Worm (Caenorhabditis elegans) whole organism, young adult: ENCODE measurements around the gene W05H9.4.
A peak's percentile ranks its signal among the peaks of the same experiment; 100 is the strongest.

Experiments
- C17E4.6 ChIP-seq: fragments of 200-800 bp; sonication (Bioruptor generic); IDR thresholded peaks from 2 replicates; pipeline ENCODE4 v1.3.6; 2022; ENCODE audit warnings: missing genetic modification reagents, missing genetic modification characterization, missing compliant biosample characterization
- F23B12.7 ChIP-seq: sonication (generic microtip); optimal IDR thresholded peaks from 2 replicates; lab custom pipeline; 2017; ENCODE audit warnings: missing genetic modification characterization, mild to moderate bottlenecking, missing compliant biosample characterization, antibody characterized with exemption, moderate library complexity; ENCODE audit not compliant: insufficient read depth
- F37B4.10 ChIP-seq: fragments of 200-800 bp; sonication (Bioruptor generic); IDR thresholded peaks from 2 replicates; pipeline ENCODE4 v1.3.6; 2022; ENCODE audit warnings: missing genetic modification characterization, missing compliant biosample characterization
- F39B2.1 ChIP-seq: fragments of 200-800 bp; sonication (Bioruptor generic); IDR thresholded peaks from 2 replicates; pipeline ENCODE4 v1.3.6; 2022; ENCODE audit warnings: missing genetic modification reagents, missing genetic modification characterization, missing compliant biosample characterization
- F57A8.1 ChIP-seq: fragments of 200-800 bp; sonication (Bioruptor generic); optimal IDR thresholded peaks from 2 replicates; lab custom pipeline; 2018; ENCODE audit warnings: mild to moderate bottlenecking, missing genetic modification characterization, moderate library complexity, missing compliant biosample characterization
- F57C9.4 ChIP-seq: sonication (generic microtip); optimal IDR thresholded peaks from 2 replicates; lab custom pipeline; 2017; ENCODE audit warnings: mild to moderate bottlenecking, missing genetic modification characterization, missing compliant biosample characterization
- T26A5.8 ChIP-seq: sonication (generic microtip); optimal IDR thresholded peaks from 2 replicates; lab custom pipeline; 2016; ENCODE audit warnings: missing genetic modification characterization, missing compliant biosample characterization
- Y53F4B.3 ChIP-seq: fragments of 200-800 bp; sonication (Bioruptor generic); IDR thresholded peaks from 2 replicates; pipeline ENCODE4 v1.3.6; 2022; ENCODE audit warnings: missing genetic modification reagents, missing genetic modification characterization, missing compliant biosample characterization
- Y56A3A.18 ChIP-seq: fragments of 200-800 bp; sonication (Bioruptor generic); IDR thresholded peaks from 2 replicates; pipeline ENCODE4 v1.3.6; 2022; ENCODE audit warnings: missing genetic modification reagents, missing genetic modification characterization, missing compliant biosample characterization
- Y67H2A.10 ChIP-seq: fragments of 200-800 bp; sonication (Bioruptor generic); conservative IDR thresholded peaks from 2 replicates; pipeline ENCODE4 v1.3.6; 2022; ENCODE audit warnings: missing genetic modification reagents, missing genetic modification characterization, missing compliant biosample characterization
- Y79H2A.3 ChIP-seq: fragments of 200-800 bp; sonication (Bioruptor generic); conservative IDR thresholded peaks from 2 replicates; pipeline ENCODE4 v1.3.6; 2022; ENCODE audit warnings: missing genetic modification reagents, missing genetic modification characterization, missing compliant biosample characterization
- akir-1 ChIP-seq: fragments of 200-800 bp; sonication (Bioruptor generic); optimal IDR thresholded peaks from 2 replicates; lab custom pipeline; 2018; ENCODE audit warnings: mild to moderate bottlenecking, missing genetic modification characterization, moderate library complexity, missing compliant biosample characterization
- aptf-2 ChIP-seq: fragments of 200-800 bp; sonication (Bioruptor generic); conservative IDR thresholded peaks from 2 replicates; pipeline ENCODE4 v1.3.6; 2022; ENCODE audit warnings: missing genetic modification reagents, missing genetic modification characterization, missing compliant biosample characterization
- aptf-3 ChIP-seq: fragments of 200-800 bp; sonication (Bioruptor generic); IDR thresholded peaks from 2 replicates; pipeline ENCODE4 v1.3.6; 2022; ENCODE audit warnings: missing genetic modification characterization, missing compliant biosample characterization
- atf-7 ChIP-seq: sonication (generic microtip); optimal IDR thresholded peaks from 2 replicates; lab custom pipeline; 2017; ENCODE audit warnings: mild to moderate bottlenecking, missing genetic modification characterization, missing compliant biosample characterization
- attf-3 ChIP-seq: fragments of 200-800 bp; sonication (Bioruptor generic); conservative IDR thresholded peaks from 2 replicates; pipeline ENCODE4 v1.3.6; 2022; ENCODE audit warnings: missing genetic modification reagents, missing genetic modification characterization, missing compliant biosample characterization
- attf-5 ChIP-seq: fragments of 200-800 bp; sonication (Bioruptor generic); optimal IDR thresholded peaks from 2 replicates; lab custom pipeline; 2018; ENCODE audit warnings: mild to moderate bottlenecking, missing genetic modification characterization, missing compliant biosample characterization
- attf-6 ChIP-seq: fragments of 200-800 bp; sonication (Bioruptor generic); IDR thresholded peaks from 2 replicates; pipeline ENCODE4 v1.3.6; 2022; ENCODE audit warnings: missing genetic modification reagents, missing genetic modification characterization, missing compliant biosample characterization
- cebp-1 ChIP-seq, 2 experiments: fragments of 200-800 bp in 1 of 2; sonication (Bioruptor generic) in 1 of 2; sonication (generic microtip) in 1 of 2; IDR thresholded peaks in 1 of 2; optimal IDR thresholded peaks in 1 of 2; 2 replicates each; pipeline versions ENCODE4 v1.3.6 to Lab custom; 2017 to 2022; ENCODE audit warnings: missing compliant biosample characterization in 2 of 2, missing genetic modification characterization in 2 of 2, mild to moderate bottlenecking in 1 of 2, missing genetic modification reagents in 1 of 2, moderate library complexity in 1 of 2
- cebp-2 ChIP-seq: fragments of 200-800 bp; sonication (Bioruptor generic); IDR thresholded peaks from 2 replicates; pipeline ENCODE4 v1.3.6; 2022; ENCODE audit warnings: missing genetic modification characterization, missing compliant biosample characterization
- ceh-58 ChIP-seq: fragments of 200-800 bp; sonication (Bioruptor generic); IDR thresholded peaks from 2 replicates; pipeline ENCODE4 v1.3.6; 2022; ENCODE audit warnings: missing genetic modification characterization, missing compliant biosample characterization
- ceh-91 ChIP-seq: fragments of 200-800 bp; sonication (Bioruptor generic); IDR thresholded peaks from 2 replicates; pipeline ENCODE4 v1.3.6; 2022; ENCODE audit warnings: missing genetic modification reagents, missing genetic modification characterization, missing compliant biosample characterization
- dpff-1 ChIP-seq: sonication (generic microtip); optimal IDR thresholded peaks from 2 replicates; lab custom pipeline; 2017; ENCODE audit warnings: mild to moderate bottlenecking, missing genetic modification characterization, missing compliant biosample characterization
- egl-44 ChIP-seq: fragments of 200-800 bp; sonication (Bioruptor generic); IDR thresholded peaks from 2 replicates; pipeline ENCODE4 v1.3.6; 2022; ENCODE audit warnings: missing genetic modification reagents, missing genetic modification characterization, missing compliant biosample characterization
- gei-17 ChIP-seq: fragments of 200-800 bp; sonication (Bioruptor generic); optimal IDR thresholded peaks from 2 replicates; lab custom pipeline; 2018; ENCODE audit warnings: mild to moderate bottlenecking, missing genetic modification characterization, missing compliant biosample characterization
- hlh-26 ChIP-seq: fragments of 200-800 bp; sonication (Bioruptor generic); conservative IDR thresholded peaks from 2 replicates; pipeline ENCODE4 v1.3.6; 2022; ENCODE audit warnings: missing genetic modification reagents, missing genetic modification characterization, missing compliant biosample characterization
- hmg-1.2 ChIP-seq: fragments of 200-800 bp; sonication (Bioruptor generic); IDR thresholded peaks from 2 replicates; pipeline ENCODE4 v1.3.6; 2022; ENCODE audit warnings: missing genetic modification reagents, missing genetic modification characterization, missing compliant biosample characterization
- hrde-1 ChIP-seq: sonication (generic microtip); optimal IDR thresholded peaks from 2 replicates; lab custom pipeline; 2016; ENCODE audit warnings: missing genetic modification characterization, mild to moderate bottlenecking, missing compliant biosample characterization, moderate library complexity, missing genotype, missing genetic modification reagents, borderline replicate concordance
- hsf-1 ChIP-seq: fragments of 200-800 bp; sonication (Bioruptor generic); IDR thresholded peaks from 2 replicates; pipeline ENCODE4 v1.3.6; 2022; ENCODE audit warnings: missing genetic modification reagents, missing genetic modification characterization, missing compliant biosample characterization
- lin-26 ChIP-seq: fragments of 200-800 bp; sonication (Bioruptor generic); IDR thresholded peaks from 2 replicates; pipeline ENCODE4 v1.3.6; 2022; ENCODE audit warnings: missing genetic modification reagents, missing genetic modification characterization, missing compliant biosample characterization
- lin-54 ChIP-seq: fragments of 200-800 bp; sonication (Bioruptor generic); optimal IDR thresholded peaks from 2 replicates; lab custom pipeline; 2018; ENCODE audit warnings: mild to moderate bottlenecking, missing genetic modification characterization, missing compliant biosample characterization
- lir-1 ChIP-seq: fragments of 200-800 bp; sonication (Bioruptor generic); conservative IDR thresholded peaks from 2 replicates; pipeline ENCODE4 v1.3.6; 2022; ENCODE audit warnings: missing genetic modification reagents, missing genetic modification characterization, missing compliant biosample characterization
- madf-10 ChIP-seq: sonication (generic microtip); optimal IDR thresholded peaks from 2 replicates; lab custom pipeline; 2016; ENCODE audit warnings: mild to moderate bottlenecking, missing genetic modification characterization, missing compliant biosample characterization
- madf-6 ChIP-seq: fragments of 200-800 bp; sonication (Bioruptor generic); IDR thresholded peaks from 2 replicates; pipeline ENCODE4 v1.3.6; 2022; ENCODE audit warnings: missing genetic modification reagents, missing genetic modification characterization, missing compliant biosample characterization
- mel-28 ChIP-seq: sonication (generic microtip); optimal IDR thresholded peaks from 2 replicates; lab custom pipeline; 2016; ENCODE audit warnings: borderline replicate concordance, mild to moderate bottlenecking, missing genetic modification characterization, missing compliant biosample characterization
- mes-4 ChIP-seq: sonication (generic microtip); optimal IDR thresholded peaks from 2 replicates; lab custom pipeline; 2016; ENCODE audit warnings: missing genotype, missing genetic modification characterization, missing compliant biosample characterization
- nfya-1 ChIP-seq: sonication (generic microtip); optimal IDR thresholded peaks from 2 replicates; lab custom pipeline; 2017; ENCODE audit warnings: antibody characterized with exemption, missing compliant biosample characterization, missing genetic modification characterization, borderline replicate concordance; ENCODE audit not compliant: insufficient read depth
- nfya-2 ChIP-seq: fragments of 200-800 bp; sonication (Bioruptor generic); IDR thresholded peaks from 2 replicates; pipeline ENCODE4 v1.3.6; 2022; ENCODE audit warnings: missing genetic modification reagents, missing genetic modification characterization, missing compliant biosample characterization
- nhr-120 ChIP-seq: fragments of 200-800 bp; sonication (Bioruptor generic); IDR thresholded peaks from 2 replicates; pipeline ENCODE4 v1.3.6; 2022; ENCODE audit warnings: missing genetic modification characterization, missing compliant biosample characterization
- nhr-80 ChIP-seq: sonication (generic microtip); optimal IDR thresholded peaks from 2 replicates; lab custom pipeline; 2016; ENCODE audit warnings: missing genetic modification characterization, missing compliant biosample characterization
- sdz-38 ChIP-seq: sonication (generic microtip); optimal IDR thresholded peaks from 2 replicates; lab custom pipeline; 2016; ENCODE audit warnings: missing genotype, missing genetic modification characterization, missing compliant biosample characterization
- sea-2 ChIP-seq: fragments of 200-800 bp; sonication (Bioruptor generic); IDR thresholded peaks from 2 replicates; pipeline ENCODE4 v1.3.6; 2022; ENCODE audit warnings: missing genetic modification characterization, missing compliant biosample characterization
- snpc-1.3 ChIP-seq: sonication (generic microtip); optimal IDR thresholded peaks from 2 replicates; lab custom pipeline; 2017; ENCODE audit warnings: missing genetic modification characterization, mild to moderate bottlenecking, missing compliant biosample characterization, antibody characterized with exemption, moderate library complexity, missing genotype, missing genetic modification reagents; ENCODE audit not compliant: insufficient read depth
- snpc-4 ChIP-seq, 5 experiments: fragments of 150-350 bp in 1 of 5; sonication (generic microtip) in 4 of 5; optimal IDR thresholded peaks; 2 replicates each; lab custom pipeline; 2014 to 2018; ENCODE audit warnings: missing genetic modification characterization in 5 of 5, missing biosample characterization in 3 of 5, antibody characterized with exemption in 2 of 5, mild to moderate bottlenecking in 2 of 5, missing compliant biosample characterization in 2 of 5, missing genotype in 2 of 5, moderate library complexity in 2 of 5, missing genetic modification reagents in 1 of 5
- ztf-18 ChIP-seq: sonication (generic microtip); optimal IDR thresholded peaks from 2 replicates; lab custom pipeline; 2016; ENCODE audit warnings: missing genotype, mild to moderate bottlenecking, missing genetic modification characterization, missing compliant biosample characterization
- ztf-3 ChIP-seq: fragments of 200-800 bp; sonication (Bioruptor generic); optimal IDR thresholded peaks from 2 replicates; lab custom pipeline; 2018; ENCODE audit warnings: mild to moderate bottlenecking, missing genetic modification characterization, missing compliant biosample characterization

W05H9.4 gene

DNA sequence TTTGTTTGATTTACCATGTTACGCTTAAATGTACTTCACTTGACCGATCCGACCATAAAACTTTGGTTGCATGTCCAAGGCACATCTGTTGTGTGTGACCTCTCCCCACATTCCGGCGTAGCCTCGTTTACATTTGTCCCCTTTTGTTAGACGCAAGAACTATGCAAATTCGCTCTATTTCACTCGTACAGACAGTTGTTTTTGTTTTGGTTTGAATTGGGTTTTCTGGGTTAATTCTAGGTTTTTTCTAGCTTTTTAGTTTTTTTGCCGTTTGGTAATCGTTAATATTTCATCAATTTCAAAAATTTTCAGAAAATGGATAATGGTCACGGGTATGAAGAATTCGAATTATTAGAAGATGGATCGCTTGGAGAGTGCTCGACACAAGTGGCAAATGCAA, 29.4 kb downstream of the W05H9.4 start, which contains the start of gene mom-1:
Gene mom-1 (plus strand): TSS at position 301 of the 400 bp plus-strand sequence.
- no peak for TF ChIP-seq aptf-3 (GFP tag; lab: Robert Waterston, UW)
- no peak for TF ChIP-seq ztf-18 (tag; lab: Kevin White, UChicago)
- no peak for TF ChIP-seq madf-10 (tag; lab: Kevin White, UChicago)
- TF ChIP-seq sdz-38 (tag; lab: Kevin White, UChicago) = no peak
- TF ChIP-seq Y79H2A.3 = no peak
- no peak for TF ChIP-seq gei-17 (GFP tag; lab: Kevin White, UChicago)
- TF ChIP-seq atf-7 (tag; lab: Kevin White, UChicago) = no peak
- TF ChIP-seq mel-28 = no peak
- no peak for TF ChIP-seq hsf-1 (GFP tag; lab: Robert Waterston, UW)
- TF ChIP-seq Y67H2A.10 (GFP tag; lab: Robert Waterston, UW) = no peak
- TF ChIP-seq hrde-1 (tag; lab: Kevin White, UChicago) = no peak
- TF ChIP-seq F57A8.1 = no peak
- no peak for TF ChIP-seq T26A5.8
- no peak for TF ChIP-seq Y56A3A.18 (GFP tag; lab: Robert Waterston, UW)
- TF ChIP-seq Y53F4B.3 = no peak
- TF ChIP-seq lir-1 (GFP tag; lab: Robert Waterston, UW) = no peak
- TF ChIP-seq ceh-58 (GFP tag; lab: Robert Waterston, UW) = no peak
- TF ChIP-seq lin-26 (GFP tag; lab: Robert Waterston, UW) = no peak
- no peak for TF ChIP-seq nfya-2 (GFP tag; lab: Robert Waterston, UW)
- TF ChIP-seq F39B2.1 (GFP tag; lab: Robert Waterston, UW) = no peak

DNA sequence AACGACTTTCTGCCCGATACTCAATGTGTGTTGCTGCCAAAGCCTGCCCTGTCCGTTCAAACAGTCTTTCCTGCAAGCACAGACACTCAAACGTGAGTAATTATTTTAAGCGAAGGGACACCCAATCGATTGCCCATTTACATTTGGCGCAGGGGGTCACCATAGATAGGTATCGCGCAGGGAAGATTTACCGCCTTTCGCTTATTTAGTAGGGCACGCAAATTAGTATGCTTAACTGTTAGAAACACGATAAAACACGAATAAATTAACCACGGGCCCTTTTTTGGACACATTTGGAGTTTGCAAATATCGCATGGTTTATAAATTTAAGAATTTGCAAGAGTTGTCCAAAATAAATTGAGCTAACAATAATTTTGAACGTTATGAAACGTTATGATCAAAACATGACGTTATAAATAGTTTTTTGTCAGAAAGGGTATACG, 33.0 kb downstream of the W05H9.4 start:
- TF ChIP-seq attf-5 (GFP tag; lab: Kevin White, UChicago) = peak; percentile 73
- peak; percentile 99 for TF ChIP-seq gei-17 (GFP tag; lab: Kevin White, UChicago)
- TF ChIP-seq nhr-120 (GFP tag; lab: Robert Waterston, UW) = 0 out of 2 replicates have a peak, but pooled peaks have one; percentile 53
- peak; percentile 97 for TF ChIP-seq madf-10 (tag; lab: Kevin White, UChicago)
- peak; percentile 89 for TF ChIP-seq sea-2 (GFP tag; lab: Robert Waterston, UW)
- TF ChIP-seq attf-6 (GFP tag; lab: Robert Waterston, UW) = 0 out of 2 replicates have a peak, but pooled peaks have one; percentile 54
- TF ChIP-seq hmg-1.2 (GFP tag; lab: Robert Waterston, UW) = peak; percentile 88
- peak; percentile 99 for TF ChIP-seq cebp-2
- TF ChIP-seq snpc-4 (GFP tag; optimal IDR thresholded peaks at IDR 0.05; lab: Kevin White, UChicago) = peak; percentile 61
- TF ChIP-seq snpc-4 (tag; optimal IDR thresholded peaks at IDR 0.05; lab: Kevin White, UChicago) = peak; percentile 36 to 90 (median 82)
- TF ChIP-seq F57C9.4 (tag; lab: Kevin White, UChicago) = peak; percentile 69
- TF ChIP-seq hlh-26 (GFP tag; lab: Robert Waterston, UW) = no peak
- TF ChIP-seq akir-1 (GFP tag; lab: Kevin White, UChicago) = peak; percentile 91
- TF ChIP-seq F23B12.7 (tag; lab: Kevin White, UChicago) = peak; percentile 98
- TF ChIP-seq nfya-1 (tag; lab: Kevin White, UChicago) = no peak
- no peak for TF ChIP-seq snpc-1.3 (tag; lab: Kevin White, UChicago)
- peak; percentile 97 for TF ChIP-seq F37B4.10 (GFP tag; lab: Robert Waterston, UW)
- TF ChIP-seq mes-4 = peak; percentile 27
- TF ChIP-seq C17E4.6 = peak; percentile 94
- TF ChIP-seq dpff-1 = peak; percentile 99
- TF ChIP-seq Y53F4B.3 = no peak
- peak; percentile 99 for TF ChIP-seq nhr-80 (tag; lab: Kevin White, UChicago)
- TF ChIP-seq ceh-91 (GFP tag; lab: Robert Waterston, UW) = no peak
- TF ChIP-seq madf-6 (GFP tag; lab: Robert Waterston, UW) = no peak
- TF ChIP-seq attf-3 (GFP tag; lab: Robert Waterston, UW) = 0 out of 2 replicates have a peak, but pooled peaks have one; percentile 40
- TF ChIP-seq ztf-3 (GFP tag; lab: Kevin White, UChicago) = peak; percentile 97
- TF ChIP-seq egl-44 (GFP tag; lab: Robert Waterston, UW) = peak; percentile 94
- peak; percentile 39; the same call in 1 of the 2 replicates for TF ChIP-seq aptf-2
- TF ChIP-seq cebp-1 (GFP tag; IDR thresholded peaks at IDR 0.05; lab: Robert Waterston, UW) = peak; percentile 82
- peak; percentile 98 for TF ChIP-seq cebp-1 (tag; optimal IDR thresholded peaks at IDR 0.05; lab: Kevin White, UChicago)
- TF ChIP-seq T26A5.8 = peak; percentile 55
- peak; percentile 93 for TF ChIP-seq lin-54 (GFP tag; lab: Kevin White, UChicago)
